Fruit fly (Drosophila melanogaster): ENCODE measurements around the gene CG2983.

CG2983 gene

dm6 chr2L:2856960-2857584, 9.6 kb downstream of the CG2983 start, which contains the start of gene CG2991 (continued):
- no peak for TF ChIP-seq eve (GFP tag; optimal IDR thresholded peaks at IDR 0.05)
- TF ChIP-seq Spps (tag; optimal IDR thresholded peaks at IDR 0.05), result no peak
- TF ChIP-seq tin (GFP tag; optimal IDR thresholded peaks at IDR 0.05), result no peak
- no peak for TF ChIP-seq CG17328 (GFP tag; IDR thresholded peaks at IDR 0.05)
- TF ChIP-seq Hand (GFP tag; optimal IDR thresholded peaks at IDR 0.05), result no peak
- no peak for TF ChIP-seq mld (GFP tag; IDR thresholded peaks at IDR 0.05; ENCODE audit: partially characterized antibody)
- peak; percentile 51 for TF ChIP-seq ERR (GFP tag; optimal IDR thresholded peaks at IDR 0.05)
- no peak for TF ChIP-seq lmd (GFP tag; IDR thresholded peaks at IDR 0.05)
- TF ChIP-seq CG10366 (GFP tag; IDR thresholded peaks at IDR 0.05), result no peak
- no peak for TF ChIP-seq bab2 (GFP tag; optimal IDR thresholded peaks at IDR 0.05)
- peak; percentile 13 for TF ChIP-seq exex (tag; optimal IDR thresholded peaks at IDR 0.05)
- peak; percentile 82 for TF ChIP-seq sens (GFP tag)
- TF ChIP-seq MESR4 (GFP tag; optimal IDR thresholded peaks at IDR 0.05), result peak; percentile 82
- peak; percentile 78 for TF ChIP-seq trem (tag; optimal IDR thresholded peaks at IDR 0.05)
- 0 out of 3 replicates have a peak, but pooled peaks have one; percentile 29 for TF ChIP-seq z (GFP tag; IDR thresholded peaks at IDR 0.05)
- peak; percentile 12 for TF ChIP-seq CG2678 (tag; optimal IDR thresholded peaks at IDR 0.05)
- no peak for TF ChIP-seq CG3163 (GFP tag; optimal IDR thresholded peaks at IDR 0.05)
- no peak for TF ChIP-seq Sox100B (GFP tag; optimal IDR thresholded peaks at IDR 0.05)
- TF ChIP-seq Mad (GFP tag; optimal IDR thresholded peaks at IDR 0.05), result peak; percentile 63
- peak; percentile 14 for TF ChIP-seq CG1647 (GFP tag; optimal IDR thresholded peaks at IDR 0.05)
- no peak for TF ChIP-seq CG16779 (GFP tag; IDR thresholded peaks at IDR 0.05)
- no peak for TF ChIP-seq CG4404 (GFP tag; IDR thresholded peaks at IDR 0.05)
- TF ChIP-seq HLH4C (GFP tag; IDR thresholded peaks at IDR 0.05; ENCODE audit: partially characterized antibody), result peak; percentile 59; the same call in 2 of the 3 replicates
- no peak for TF ChIP-seq odd (GFP tag; optimal IDR thresholded peaks at IDR 0.05)
- TF ChIP-seq wek (GFP tag; optimal IDR thresholded peaks at IDR 0.05), result no peak
- TF ChIP-seq Neu2 (GFP tag; optimal IDR thresholded peaks at IDR 0.05; ENCODE audit: borderline replicate concordance), result no peak
- no peak for TF ChIP-seq twi (tag; optimal IDR thresholded peaks at IDR 0.05)
- peak; percentile 17 for TF ChIP-seq HLHmδ (GFP tag; optimal IDR thresholded peaks at IDR 0.05)
- no peak for TF ChIP-seq CG14441 (GFP tag; IDR thresholded peaks at IDR 0.05)
- no peak for TF ChIP-seq vfl (GFP tag; optimal IDR thresholded peaks at IDR 0.05)
- TF ChIP-seq CG11560 (tag; IDR thresholded peaks at IDR 0.05), result no peak
- no peak for TF ChIP-seq CG10565 (GFP tag; optimal IDR thresholded peaks at IDR 0.05)
- TF ChIP-seq Sry-δ (GFP tag; optimal IDR thresholded peaks at IDR 0.05), result peak; percentile 96
- TF ChIP-seq cg (GFP tag; optimal IDR thresholded peaks at IDR 0.05), result no peak
- no peak for TF ChIP-seq seq (GFP tag; IDR thresholded peaks at IDR 0.05)
- peak in 1 of 2 experiments; percentile 28 for TF ChIP-seq Eip74EF (GFP tag; optimal IDR thresholded peaks at IDR 0.05)
- TF ChIP-seq CG10959 (GFP tag; IDR thresholded peaks at IDR 0.05), result no peak
- no peak for TF ChIP-seq Six4 (GFP tag; optimal IDR thresholded peaks at IDR 0.05)
- peak; percentile 92 for TF ChIP-seq gfzf (GFP tag; optimal IDR thresholded peaks at IDR 0.05)
- TF ChIP-seq CG8359 (GFP tag; optimal IDR thresholded peaks at IDR 0.05; ENCODE audit: borderline replicate concordance), result no peak
- TF ChIP-seq Ssrp (tag; optimal IDR thresholded peaks at IDR 0.05), result no peak
- no peak for TF ChIP-seq H15 (GFP tag; IDR thresholded peaks at IDR 0.05)
- TF ChIP-seq CG12769 (tag; optimal IDR thresholded peaks at IDR 0.05), result peak; percentile 44
- TF ChIP-seq caup (GFP tag; optimal IDR thresholded peaks at IDR 0.05; ENCODE audit: severe bottlenecking), result peak; percentile 56
- TF ChIP-seq CG4707 (GFP tag; optimal IDR thresholded peaks at IDR 0.05), result no peak
- TF ChIP-seq her (GFP tag; optimal IDR thresholded peaks at IDR 0.05), result peak; percentile 99
- no peak for TF ChIP-seq Gsc (GFP tag; IDR thresholded peaks at IDR 0.05)
- TF ChIP-seq CG6791 (GFP tag; IDR thresholded peaks at IDR 0.05; ENCODE audit: partially characterized antibody), result peak; percentile 91
- peak; percentile 52 for TF ChIP-seq corto (GFP tag; optimal IDR thresholded peaks at IDR 0.05)
- no peak for TF ChIP-seq CG6689 (GFP tag; IDR thresholded peaks at IDR 0.05)

Data from whole organism, embryonic.